Worm (Caenorhabditis elegans) whole organism, late embryonic: Measurements from ENCODE around the gene Y57G11C.46.

Source experiments
- C08G9.2 ChIP-seq: sonication (generic microtip); optimal IDR thresholded peaks from 2 replicates; lab custom pipeline; 2016; ENCODE audit warnings: mild to moderate bottlenecking, missing genetic modification characterization, moderate library complexity, missing compliant biosample characterization
- C38D4.7 ChIP-seq: fragments of 200-800 bp; sonication (Bioruptor generic); optimal IDR thresholded peaks from 2 replicates; lab custom pipeline; 2018; ENCODE audit warnings: mild to moderate bottlenecking, missing genetic modification characterization, moderate library complexity, missing compliant biosample characterization
- K09A11.1 ChIP-seq: sonication (generic microtip); optimal IDR thresholded peaks from 2 replicates; lab custom pipeline; 2017; ENCODE audit warnings: antibody characterized with exemption, mild to moderate bottlenecking, missing genetic modification characterization, missing compliant biosample characterization; ENCODE audit not compliant: insufficient read depth
- T23F11.4 ChIP-seq: fragments of 200-800 bp; sonication (Bioruptor generic); optimal IDR thresholded peaks from 2 replicates; lab custom pipeline; 2018; ENCODE audit warnings: mild to moderate bottlenecking, missing genetic modification characterization, missing compliant biosample characterization
- ahr-1 ChIP-seq: sonication (generic microtip); optimal IDR thresholded peaks from 2 replicates; lab custom pipeline; 2016; ENCODE audit warnings: missing genetic modification characterization, missing compliant biosample characterization
- ama-1 ChIP-seq: fragments of 150-350 bp; optimal IDR thresholded peaks from 2 replicates; lab custom pipeline; 2014
- ceh-18 ChIP-seq: sonication (generic microtip); optimal IDR thresholded peaks from 2 replicates; lab custom pipeline; 2016; ENCODE audit warnings: missing genetic modification characterization, missing compliant biosample characterization
- ceh-19 ChIP-seq: fragments of 200-800 bp; sonication (Bioruptor generic); optimal IDR thresholded peaks from 2 replicates; lab custom pipeline; 2018; ENCODE audit warnings: mild to moderate bottlenecking, missing genetic modification characterization, missing compliant biosample characterization
- ceh-2 ChIP-seq: sonication (generic microtip); optimal IDR thresholded peaks from 2 replicates; lab custom pipeline; 2016; ENCODE audit warnings: missing genotype, missing genetic modification characterization, missing compliant biosample characterization
- ceh-24 ChIP-seq: sonication (generic microtip); optimal IDR thresholded peaks from 2 replicates; lab custom pipeline; 2016; ENCODE audit warnings: mild to moderate bottlenecking, missing genetic modification characterization, missing compliant biosample characterization
- ceh-31 ChIP-seq: sonication (generic microtip); optimal IDR thresholded peaks from 2 replicates; lab custom pipeline; 2016; ENCODE audit warnings: missing genetic modification characterization, missing compliant biosample characterization
- ceh-34 ChIP-seq: sonication (generic microtip); optimal IDR thresholded peaks from 2 replicates; lab custom pipeline; 2016; ENCODE audit warnings: mild to moderate bottlenecking, missing genetic modification characterization, missing compliant biosample characterization
- ceh-45 ChIP-seq: fragments of 200-800 bp; sonication (Bioruptor generic); IDR thresholded peaks from 2 replicates; pipeline ENCODE4 v1.3.6; 2022; ENCODE audit warnings: missing genetic modification reagents, missing genetic modification characterization, missing compliant biosample characterization
- ceh-48 ChIP-seq: sonication (generic microtip); optimal IDR thresholded peaks from 2 replicates; lab custom pipeline; 2016; ENCODE audit warnings: missing genetic modification characterization, inconsistent platforms, missing compliant biosample characterization
- ceh-9 ChIP-seq: sonication (generic microtip); optimal IDR thresholded peaks from 2 replicates; lab custom pipeline; 2016; ENCODE audit warnings: mild to moderate bottlenecking, missing genetic modification characterization, inconsistent platforms, missing compliant biosample characterization
- elt-2 ChIP-seq: sonication (generic microtip); optimal IDR thresholded peaks from 2 replicates; lab custom pipeline; 2016; ENCODE audit warnings: missing genetic modification reagents, missing genetic modification characterization, missing compliant biosample characterization
- elt-4 ChIP-seq: sonication (generic microtip); optimal IDR thresholded peaks from 2 replicates; lab custom pipeline; 2016; ENCODE audit warnings: missing genetic modification characterization, missing compliant biosample characterization
- eyg-1 ChIP-seq: sonication (generic microtip); optimal IDR thresholded peaks from 2 replicates; lab custom pipeline; 2016; ENCODE audit warnings: missing genotype, missing genetic modification characterization, missing compliant biosample characterization
- fax-1 ChIP-seq: sonication (generic microtip); optimal IDR thresholded peaks from 2 replicates; lab custom pipeline; 2016; ENCODE audit warnings: missing genotype, missing genetic modification characterization, missing compliant biosample characterization
- fkh-6 ChIP-seq: sonication (generic microtip); optimal IDR thresholded peaks from 2 replicates; lab custom pipeline; 2016; ENCODE audit warnings: missing genetic modification characterization, missing compliant biosample characterization
- gmeb-2 ChIP-seq: sonication (generic microtip); optimal IDR thresholded peaks from 2 replicates; lab custom pipeline; 2016; ENCODE audit warnings: missing genetic modification characterization, inconsistent platforms, missing compliant biosample characterization
- hlh-6 ChIP-seq: sonication (generic microtip); optimal IDR thresholded peaks from 2 replicates; lab custom pipeline; 2016; ENCODE audit warnings: missing genotype, missing genetic modification characterization, missing compliant biosample characterization
- hlh-8 ChIP-seq: sonication (generic microtip); optimal IDR thresholded peaks from 2 replicates; lab custom pipeline; 2016; ENCODE audit warnings: missing genotype, missing genetic modification characterization, missing compliant biosample characterization
- lim-6 ChIP-seq: sonication (generic microtip); optimal IDR thresholded peaks from 2 replicates; lab custom pipeline; 2016; ENCODE audit warnings: missing genetic modification characterization, missing compliant biosample characterization
- mec-3 ChIP-seq: sonication (generic microtip); optimal IDR thresholded peaks from 2 replicates; lab custom pipeline; 2016; ENCODE audit warnings: borderline replicate concordance, missing genetic modification characterization, missing compliant biosample characterization
- nfya-1 ChIP-seq: sonication (generic microtip); optimal IDR thresholded peaks from 2 replicates; lab custom pipeline; 2017; ENCODE audit warnings: missing genetic modification characterization, mild to moderate bottlenecking, missing compliant biosample characterization, antibody characterized with exemption, moderate library complexity
- nhr-11 ChIP-seq: fragments of 150-350 bp; optimal IDR thresholded peaks from 2 replicates; lab custom pipeline; 2014; ENCODE audit warnings: missing biosample characterization, missing genetic modification characterization
- pag-3 ChIP-seq: sonication (generic microtip); optimal IDR thresholded peaks from 2 replicates; lab custom pipeline; 2016; ENCODE audit warnings: missing compliant biosample characterization, missing genetic modification characterization, borderline replicate concordance
- pat-9 ChIP-seq: fragments of 200-800 bp; sonication (Bioruptor generic); optimal IDR thresholded peaks from 2 replicates; lab custom pipeline; 2018; ENCODE audit warnings: mild to moderate bottlenecking, missing genetic modification characterization, moderate library complexity, missing compliant biosample characterization
- pax-1 ChIP-seq: fragments of 150-350 bp; optimal IDR thresholded peaks from 2 replicates; lab custom pipeline; 2014; ENCODE audit warnings: missing biosample characterization, missing genetic modification characterization
- pha-4 ChIP-seq: fragments of 150-350 bp; optimal IDR thresholded peaks from 2 replicates; lab custom pipeline; 2018; ENCODE audit warnings: missing biosample characterization, missing genetic modification reagents, missing genetic modification characterization
- pros-1 ChIP-seq: fragments of 150-350 bp; optimal IDR thresholded peaks from 2 replicates; lab custom pipeline; 2014; ENCODE audit warnings: missing biosample characterization, missing genetic modification reagents, missing genetic modification characterization
- ref-2 ChIP-seq: sonication (generic microtip); optimal IDR thresholded peaks from 2 replicates; lab custom pipeline; 2016; ENCODE audit warnings: missing genetic modification characterization, missing compliant biosample characterization
- syd-9 ChIP-seq: sonication (generic microtip); optimal IDR thresholded peaks from 2 replicates; lab custom pipeline; 2016; ENCODE audit warnings: mild to moderate bottlenecking, missing genetic modification characterization, moderate library complexity, missing compliant biosample characterization
- ttx-3 ChIP-seq: sonication (generic microtip); optimal IDR thresholded peaks from 2 replicates; lab custom pipeline; 2016; ENCODE audit warnings: missing genetic modification reagents, missing genetic modification characterization, missing compliant biosample characterization
- unc-42 ChIP-seq: sonication (generic microtip); optimal IDR thresholded peaks from 2 replicates; lab custom pipeline; 2016; ENCODE audit warnings: missing genotype, missing genetic modification characterization, missing compliant biosample characterization
- unc-55 ChIP-seq: sonication (generic microtip); optimal IDR thresholded peaks from 2 replicates; lab custom pipeline; 2017; ENCODE audit warnings: missing biosample characterization, missing genetic modification reagents, missing genetic modification characterization
- unc-86 ChIP-seq: sonication (generic microtip); optimal IDR thresholded peaks from 2 replicates; lab custom pipeline; 2016; ENCODE audit warnings: missing genetic modification characterization, missing compliant biosample characterization

Gene Y57G11C.46

DNA sequence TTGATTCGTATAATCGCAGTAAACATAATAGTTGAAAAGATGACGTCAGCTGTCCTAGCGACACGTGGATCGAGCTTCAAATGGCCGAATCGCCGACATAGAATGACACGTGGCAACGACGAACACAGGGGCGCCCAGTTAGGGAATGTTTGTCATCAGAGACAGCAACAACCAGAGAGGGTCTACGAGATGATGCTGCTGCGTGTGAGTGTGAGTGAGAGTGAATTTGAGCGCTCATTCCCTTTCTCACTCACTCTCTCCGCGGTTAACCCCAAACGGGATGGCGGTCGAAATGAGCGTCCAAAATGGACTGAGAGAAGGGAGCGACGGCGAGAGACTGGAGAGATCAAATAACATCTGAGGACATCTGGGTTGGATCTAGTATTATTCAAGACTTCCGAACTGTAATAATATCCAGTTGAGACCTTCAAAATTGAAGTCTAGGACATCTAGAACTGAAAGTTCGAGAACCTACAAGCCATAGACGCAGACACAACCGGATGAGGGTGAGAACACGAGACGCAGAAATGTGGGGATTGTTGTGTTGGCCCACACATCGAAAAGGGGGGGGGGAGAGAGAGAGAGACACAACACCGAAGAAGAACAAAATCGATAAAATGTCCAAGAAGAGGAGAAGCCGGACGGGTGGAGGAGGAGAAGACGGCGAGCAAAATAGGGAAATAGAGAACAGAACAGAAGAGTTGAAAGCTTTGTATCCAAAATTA, 22.1 kb downstream of the Y57G11C.46 start (continued):
- TF ChIP-seq ref-2 (tag; lab: Kevin White, UChicago) (peak; percentile 59), unc-86 (tag; lab: Kevin White, UChicago) (no peak), pat-9 (tag; lab: Kevin White, UChicago) (no peak), fkh-6 (tag; lab: Kevin White, UChicago) (no peak), elt-4 (tag; lab: Kevin White, UChicago) (no peak), ceh-18 (tag; lab: Kevin White, UChicago) (peak; percentile 30), T23F11.4 (GFP tag; lab: Kevin White, UChicago) (no peak), mec-3 (tag; lab: Kevin White, UChicago) (no peak), K09A11.1 (no peak), eyg-1 (tag; lab: Kevin White, UChicago) (no peak), nhr-11 (tag; lab: Kevin White, UChicago) (no peak), ceh-34 (peak; percentile 74), ceh-31 (tag; lab: Kevin White, UChicago) (peak; percentile 63), ceh-2 (tag; lab: Kevin White, UChicago) (no peak), pha-4 (no peak), pros-1 (tag; lab: Kevin White, UChicago) (peak; percentile 2), ceh-24 (tag; lab: Kevin White, UChicago) (no peak), ceh-19 (GFP tag; lab: Kevin White, UChicago) (peak; percentile 50), elt-2 (tag; lab: Kevin White, UChicago) (no peak), ceh-48 (tag; lab: Kevin White, UChicago) (peak; percentile 94)

DNA sequence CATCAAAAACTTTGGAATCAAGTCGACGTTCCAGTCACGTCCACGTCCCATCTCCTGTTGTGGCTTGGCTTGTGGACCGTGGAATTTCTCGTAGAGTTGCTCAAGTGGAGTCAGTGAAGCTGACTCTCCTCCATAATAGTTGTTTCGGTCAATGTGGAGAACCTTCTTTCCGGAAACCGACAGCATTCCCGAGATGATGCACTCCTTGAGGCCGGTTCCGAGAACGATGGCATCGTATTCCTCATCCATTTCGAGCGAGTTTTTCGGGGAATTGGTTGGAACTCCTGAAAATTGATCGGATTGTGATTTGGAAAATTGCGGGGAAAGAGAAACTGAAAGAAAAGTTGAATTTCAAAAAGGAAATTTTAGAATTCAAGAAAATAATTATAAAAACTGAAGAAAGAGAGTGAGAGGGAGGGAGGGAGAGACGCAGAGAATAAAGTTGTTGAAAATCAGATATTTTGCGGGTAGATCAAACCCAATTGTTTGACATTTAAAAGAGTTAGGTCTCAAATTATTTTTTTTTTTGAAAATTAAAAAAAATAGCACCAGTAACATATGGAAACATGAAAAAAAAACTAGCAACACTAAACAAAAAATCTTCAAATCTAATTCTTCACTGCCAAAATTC, 23.5 kb downstream of the Y57G11C.46 start, which contains the start of gene gdi-1:
Gene gdi-1, minus strand, starts transcription at position 286 of the 631 bp plus-strand sequence.
- TF ChIP-seq elt-4 (tag; lab: Kevin White, UChicago): no peak
- TF ChIP-seq pax-1: no peak
- no peak for TF ChIP-seq hlh-6 (tag; lab: Kevin White, UChicago)
- TF ChIP-seq lim-6: no peak
- no peak for TF ChIP-seq ttx-3
- TF ChIP-seq ahr-1 (tag; lab: Kevin White, UChicago): no peak
- TF ChIP-seq ceh-31 (tag; lab: Kevin White, UChicago): no peak
- no peak for TF ChIP-seq hlh-8 (tag; lab: Kevin White, UChicago)
- TF ChIP-seq ceh-45 (GFP tag; lab: Robert Waterston, UW): no peak
- no peak for TF ChIP-seq gmeb-2 (tag; lab: Kevin White, UChicago)
- TF ChIP-seq ceh-48 (tag; lab: Kevin White, UChicago): no peak
- no peak for TF ChIP-seq syd-9 (tag; lab: Kevin White, UChicago)
- no peak for TF ChIP-seq C38D4.7 (GFP tag; lab: Kevin White, UChicago)
- no peak for TF ChIP-seq nfya-1 (tag; lab: Kevin White, UChicago)
- no peak for TF ChIP-seq K09A11.1
- no peak for TF ChIP-seq unc-86 (tag; lab: Kevin White, UChicago)
- TF ChIP-seq C08G9.2: no peak

DNA sequence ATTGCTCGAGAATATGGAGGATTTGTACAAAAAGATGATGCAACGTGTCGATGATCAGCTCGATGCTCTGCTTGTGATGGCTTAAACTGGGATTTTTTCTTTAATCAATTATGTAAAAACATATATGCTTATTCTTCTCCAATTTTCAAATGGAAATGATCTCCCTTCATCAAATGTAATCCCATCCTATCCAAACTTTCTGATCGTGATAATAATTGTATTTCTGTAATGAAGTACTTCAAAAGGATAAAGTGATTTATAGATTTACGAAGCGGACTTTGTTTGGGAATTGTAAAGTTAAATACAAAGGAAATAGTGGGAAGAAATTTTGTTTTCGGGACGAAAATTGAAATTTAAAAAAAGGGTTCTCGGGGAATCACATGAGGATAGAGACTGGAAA, 25.6 kb downstream of the Y57G11C.46 start:
- TF ChIP-seq nhr-11 (tag; lab: Kevin White, UChicago) (no peak), ama-1 (lab: Kevin White, UChicago) (peak; percentile 13)

- TF ChIP-seq ahr-1 (tag; lab: Kevin White, UChicago) (no peak), unc-42 (tag; lab: Kevin White, UChicago) (peak; percentile 51), fax-1 (tag; lab: Kevin White, UChicago) (no peak), unc-55 (GFP tag; lab: Kevin White, UChicago) (peak; percentile 42), ceh-34 (no peak), pag-3 (no peak), ceh-9 (tag; lab: Kevin White, UChicago) (no peak), ceh-19 (GFP tag; lab: Kevin White, UChicago) (peak; percentile 11), eyg-1 (tag; lab: Kevin White, UChicago) (no peak), nfya-1 (tag; lab: Kevin White, UChicago) (peak; percentile 60), K09A11.1 (no peak)
- TF ChIP-seq, all 69 proteins: peak for 4
Measured at ce11 chrIV:14786374-14787136, 29.6 kb downstream of the Y57G11C.46 start, which contains the start of gene melo-1. TSS of gene melo-1 (plus strand) at chrIV:14787031.
